Worm (Caenorhabditis elegans): Measurements from ENCODE around the gene C29A12.22.

DNA sequence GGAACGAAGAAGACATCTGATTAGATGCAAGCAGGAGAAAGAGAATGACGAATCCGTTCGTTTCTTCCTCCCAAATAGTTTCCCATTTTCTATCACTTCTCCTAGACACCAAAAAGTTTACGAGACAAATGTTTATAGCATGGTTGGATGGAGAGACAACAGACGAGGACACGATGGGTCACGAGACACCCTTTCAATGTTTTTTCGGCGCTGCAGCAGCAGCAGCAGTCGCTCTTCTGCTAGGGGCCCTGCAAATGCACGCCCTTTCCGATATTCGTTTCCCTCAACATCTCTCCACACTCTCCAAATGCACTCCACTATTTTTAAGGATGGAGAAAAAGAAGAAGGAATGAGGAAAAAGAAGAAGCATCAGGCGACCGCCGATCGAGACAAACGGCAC, 46.5 kb downstream of the C29A12.22 start:
- peak; percentile 57 for TF ChIP-seq nfya-1 (tag; optimal IDR thresholded peaks at IDR 0.05)
- no peak for TF ChIP-seq odd-2 (tag; optimal IDR thresholded peaks at IDR 0.05)
- TF ChIP-seq ama-1 (optimal IDR thresholded peaks at IDR 0.05), result no peak
- TF ChIP-seq ttx-3 (tag; optimal IDR thresholded peaks at IDR 0.05), result no peak
- no peak for TF ChIP-seq K02D7.2 (tag; optimal IDR thresholded peaks at IDR 0.05)

All from whole organism, late embryonic.